Fruit fly (Drosophila melanogaster): Measurements from ENCODE around the gene bowl.

DNA sequence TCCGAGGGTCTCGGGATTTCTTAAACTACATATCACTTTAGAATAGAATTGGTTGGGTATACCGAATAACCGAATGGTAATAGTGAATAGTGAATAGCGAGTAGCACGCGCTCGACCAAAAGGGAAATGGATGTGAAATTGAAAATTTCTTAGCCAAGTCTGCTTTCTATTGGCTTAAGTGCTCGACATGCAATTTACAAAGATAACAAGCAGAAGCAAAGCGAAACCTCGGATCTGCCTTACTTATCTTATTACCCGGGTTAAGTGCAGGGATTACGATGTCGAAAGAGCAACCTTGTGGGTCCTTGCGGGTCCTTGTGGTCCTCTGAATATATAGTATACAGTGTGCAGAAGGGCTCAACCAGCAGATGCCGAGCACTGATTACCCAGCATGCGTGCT, 57.7 kb downstream of the bowl start:
- no peak for TF ChIP-seq Atf3 (GFP tag; optimal IDR thresholded peaks at IDR 0.05)
- no peak for TF ChIP-seq CG6854 (GFP tag; optimal IDR thresholded peaks at IDR 0.05)
- no peak for TF ChIP-seq repo (GFP tag; optimal IDR thresholded peaks at IDR 0.05)
- TF ChIP-seq mam (GFP tag; optimal IDR thresholded peaks at IDR 0.05): no peak
- TF ChIP-seq CG7987 (GFP tag; optimal IDR thresholded peaks at IDR 0.05): no peak
- TF ChIP-seq pzg (GFP tag; optimal IDR thresholded peaks at IDR 0.05): no peak

Data from whole organism, embryonic.